Worm (Caenorhabditis elegans) whole organism, early embryonic: ENCODE measurements around the gene hacl-1.

Experiments used
- F13C5.2 ChIP-seq: sonication (generic microtip); optimal IDR thresholded peaks from 2 replicates; lab custom pipeline; 2017; ENCODE audit warnings: mild to moderate bottlenecking, missing genetic modification characterization, inconsistent platforms, missing compliant biosample characterization
- aly-1 ChIP-seq: sonication (generic microtip); optimal IDR thresholded peaks from 2 replicates; lab custom pipeline; 2016; ENCODE audit warnings: missing genetic modification characterization, missing compliant biosample characterization
- ama-1 ChIP-seq: fragments of 150-350 bp; optimal IDR thresholded peaks from 2 replicates; lab custom pipeline; 2014
- ceh-13 ChIP-seq: fragments of 200-800 bp; sonication (Bioruptor generic); optimal IDR thresholded peaks from 2 replicates; lab custom pipeline; 2018; ENCODE audit warnings: mild to moderate bottlenecking, missing genetic modification characterization, missing compliant biosample characterization
- ceh-36 ChIP-seq: sonication (generic microtip); optimal IDR thresholded peaks from 2 replicates; lab custom pipeline; 2016; ENCODE audit warnings: missing genetic modification characterization, inconsistent platforms, missing compliant biosample characterization
- ets-7 ChIP-seq: sonication (generic microtip); optimal IDR thresholded peaks from 2 replicates; lab custom pipeline; 2016; ENCODE audit warnings: missing genotype, missing genetic modification characterization, missing compliant biosample characterization
- flt-1 ChIP-seq: fragments of 200-800 bp; sonication (Bioruptor generic); IDR thresholded peaks from 2 replicates; pipeline ENCODE4 v1.3.6; 2022; ENCODE audit warnings: missing genetic modification characterization, missing compliant biosample characterization
- hmg-4 ChIP-seq: fragments of 200-800 bp; sonication (Bioruptor generic); optimal IDR thresholded peaks from 2 replicates; lab custom pipeline; 2018; ENCODE audit warnings: mild to moderate bottlenecking, missing genetic modification characterization, missing compliant biosample characterization
- hnd-1 ChIP-seq: sonication (generic microtip); optimal IDR thresholded peaks from 2 replicates; lab custom pipeline; 2016; ENCODE audit warnings: missing genetic modification characterization, missing compliant biosample characterization
- tbx-37 ChIP-seq: fragments of 200-800 bp; sonication (Bioruptor generic); conservative IDR thresholded peaks from 2 replicates; pipeline ENCODE4 v1.3.6; 2022; ENCODE audit warnings: missing genetic modification reagents, missing genetic modification characterization, missing compliant biosample characterization
- tra-4 ChIP-seq: sonication (generic microtip); optimal IDR thresholded peaks from 2 replicates; lab custom pipeline; 2017; ENCODE audit warnings: missing genetic modification characterization, missing compliant biosample characterization

ce11 chrII:11440265-11440664 is 52.5 kb downstream of the hacl-1 start, which contains the start of gene VW02B12L.2:
- TF ChIP-seq tra-4 (tag; lab: Kevin White, UChicago) (no peak), flt-1 (GFP tag; lab: Robert Waterston, UW) (no peak), F13C5.2 (tag; lab: Kevin White, UChicago) (no peak), ama-1 (lab: Kevin White, UChicago) (no peak), ets-7 (tag; lab: Kevin White, UChicago) (no peak), ceh-36 (no peak), hmg-4 (GFP tag; lab: Kevin White, UChicago) (peak; percentile 21), tbx-37 (no peak), aly-1 (tag; lab: Kevin White, UChicago) (no peak), ceh-13 (GFP tag; lab: Kevin White, UChicago) (no peak), hnd-1 (no peak)
